Fruit fly (Drosophila melanogaster): Measurements from ENCODE around the gene Ctps.

Gene Ctps

DNA sequence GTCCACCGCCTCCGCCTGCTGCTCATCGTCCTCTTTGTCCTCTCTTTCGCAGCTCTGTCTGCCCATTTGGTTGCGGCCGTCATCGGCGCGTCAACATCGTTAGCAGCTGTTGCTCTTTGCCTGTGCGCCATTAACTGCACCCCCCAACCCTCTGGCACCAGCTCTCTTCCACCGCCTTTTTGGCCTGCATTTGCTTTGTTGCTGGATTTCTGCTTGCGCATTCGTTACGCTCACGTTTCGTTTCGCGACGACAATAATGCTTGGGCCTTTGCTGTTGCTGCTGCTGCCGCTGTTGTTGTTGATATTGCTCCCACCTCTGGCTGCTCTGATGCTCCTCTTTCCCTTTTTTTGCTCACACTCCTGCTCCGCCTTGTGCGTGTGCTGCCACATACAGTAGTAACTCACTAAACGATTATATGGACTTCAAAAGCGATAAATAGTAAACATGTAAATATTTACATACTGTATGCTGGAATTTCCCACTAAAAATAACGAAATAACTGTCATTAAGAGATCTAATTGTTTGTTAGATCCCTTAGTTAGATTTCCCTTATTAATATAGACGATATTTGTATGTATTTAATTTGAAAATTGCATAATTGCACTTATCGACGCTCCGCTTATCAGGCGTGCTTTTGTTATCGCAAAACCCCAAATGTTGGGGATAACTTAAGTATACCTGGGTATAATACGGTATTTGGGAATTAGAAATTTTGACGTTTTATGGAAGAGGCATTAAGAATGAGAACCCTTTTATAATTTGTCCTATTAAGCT lies 4.1 kb downstream of the Ctps start:
- TF ChIP-seq gl (tag; optimal IDR thresholded peaks at IDR 0.05) (peak; percentile 8), Snoo (tag; optimal IDR thresholded peaks at IDR 0.05) (peak; percentile 22), fd96Ca (GFP tag; IDR thresholded peaks at IDR 0.05) (peak; percentile 25; the same call in 1 of the 3 replicates), CG12605 (GFP tag; IDR thresholded peaks at IDR 0.05) (no peak; the same call in 1 of the 2 replicates), CG15710 (tag; optimal IDR thresholded peaks at IDR 0.05) (peak; percentile 37), CG9948 (tag; optimal IDR thresholded peaks at IDR 0.05) (peak; percentile 7), EcR (GFP tag; optimal IDR thresholded peaks at IDR 0.05) (peak; percentile 83), CG32121 (GFP tag; IDR thresholded peaks at IDR 0.05) (peak; percentile 60), CG34367 (tag; optimal IDR thresholded peaks at IDR 0.05) (peak; percentile 5), CG8159 (tag; optimal IDR thresholded peaks at IDR 0.05) (peak; percentile 52), rn (GFP tag; IDR thresholded peaks at IDR 0.05) (no peak), Ets98B (GFP tag; IDR thresholded peaks at IDR 0.05) (peak; percentile 47; the same call in 1 of the 2 replicates), CG13204 (GFP tag; optimal IDR thresholded peaks at IDR 0.05) (peak; percentile 99), CG10348 (GFP tag; IDR thresholded peaks at IDR 0.05) (0 out of 2 replicates have a peak, but pooled peaks have one; percentile 7), CG14655 (GFP tag; optimal IDR thresholded peaks at IDR 0.05) (peak; percentile 2), D1 (tag; optimal IDR thresholded peaks at IDR 0.05) (peak; percentile 12), CG8301 (tag; optimal IDR thresholded peaks at IDR 0.05) (peak; percentile 18), CG17806 (tag; optimal IDR thresholded peaks at IDR 0.05) (peak; percentile 25), CG4496 (GFP tag; IDR thresholded peaks at IDR 0.05) (peak; percentile 71; the same call in 2 of the 3 replicates), Pif1B (GFP tag; optimal IDR thresholded peaks at IDR 0.05) (no peak), Pif1A (GFP tag; optimal IDR thresholded peaks at IDR 0.05) (no peak)

DNA sequence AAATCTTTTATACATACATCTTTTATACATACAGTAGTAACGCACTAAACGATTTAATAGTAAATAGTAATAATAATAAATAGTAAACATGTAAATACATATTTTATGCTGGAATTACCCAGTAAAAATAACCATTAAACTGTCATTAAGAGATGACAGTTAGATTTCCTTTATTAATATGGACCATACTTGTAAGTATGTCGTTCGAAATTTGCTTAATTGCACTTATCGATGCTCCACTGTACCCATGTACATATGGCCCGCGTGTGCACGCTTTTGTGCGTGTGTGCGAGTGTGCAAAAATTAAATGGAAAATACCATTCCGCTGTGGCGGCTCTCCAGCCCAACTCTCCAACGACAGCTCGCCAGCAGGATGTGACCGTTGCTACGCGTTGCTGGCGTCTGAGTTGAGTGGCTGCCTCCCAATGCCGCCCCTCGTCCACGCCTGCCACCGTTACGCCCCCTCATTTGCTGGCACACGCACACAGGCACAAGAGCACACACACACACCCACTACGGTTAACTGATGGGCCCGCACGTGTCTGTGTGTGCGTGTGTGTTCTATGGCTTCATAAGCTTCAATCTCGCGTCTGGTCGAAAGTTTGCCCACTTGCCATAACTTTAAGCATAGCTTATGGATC lies 5.1 kb downstream of the Ctps start:
- TF ChIP-seq CG32121 (GFP tag; IDR thresholded peaks at IDR 0.05) = no peak
- peak; percentile 96 for TF ChIP-seq CG13204 (GFP tag; optimal IDR thresholded peaks at IDR 0.05)
- TF ChIP-seq EcR (GFP tag; optimal IDR thresholded peaks at IDR 0.05) = peak; percentile 49
- TF ChIP-seq Pif1B (GFP tag; optimal IDR thresholded peaks at IDR 0.05) = no peak
- no peak for TF ChIP-seq rn (GFP tag; IDR thresholded peaks at IDR 0.05)
- no peak for TF ChIP-seq Snoo (tag; optimal IDR thresholded peaks at IDR 0.05)
- TF ChIP-seq CG10348 (GFP tag; IDR thresholded peaks at IDR 0.05) = no peak
- TF ChIP-seq fd96Ca (GFP tag; IDR thresholded peaks at IDR 0.05) = 0 out of 3 replicates have a peak, but pooled peaks have one; percentile 12
- TF ChIP-seq CG17806 (tag; optimal IDR thresholded peaks at IDR 0.05) = peak; percentile 31
- peak; percentile 49 for TF ChIP-seq CG8159 (tag; optimal IDR thresholded peaks at IDR 0.05)
- peak; percentile 31 for TF ChIP-seq Ets98B (GFP tag; IDR thresholded peaks at IDR 0.05)
- TF ChIP-seq D1 (tag; optimal IDR thresholded peaks at IDR 0.05) = no peak
- TF ChIP-seq gl (tag; optimal IDR thresholded peaks at IDR 0.05) = no peak
- peak; percentile 13 for TF ChIP-seq CG8301 (tag; optimal IDR thresholded peaks at IDR 0.05)
- peak; percentile 49 for TF ChIP-seq CG15710 (tag; optimal IDR thresholded peaks at IDR 0.05)
- TF ChIP-seq CG34367 (tag; optimal IDR thresholded peaks at IDR 0.05) = peak; percentile 38
- TF ChIP-seq Pif1A (GFP tag; optimal IDR thresholded peaks at IDR 0.05) = peak; percentile 5
- no peak for TF ChIP-seq CG12605 (GFP tag; IDR thresholded peaks at IDR 0.05)
- peak; percentile 49 for TF ChIP-seq CG14655 (GFP tag; optimal IDR thresholded peaks at IDR 0.05)
- TF ChIP-seq CG4496 (GFP tag; IDR thresholded peaks at IDR 0.05) = peak; percentile 54; the same call in 1 of the 3 replicates
- peak; percentile 25 for TF ChIP-seq CG9948 (tag; optimal IDR thresholded peaks at IDR 0.05)

DNA sequence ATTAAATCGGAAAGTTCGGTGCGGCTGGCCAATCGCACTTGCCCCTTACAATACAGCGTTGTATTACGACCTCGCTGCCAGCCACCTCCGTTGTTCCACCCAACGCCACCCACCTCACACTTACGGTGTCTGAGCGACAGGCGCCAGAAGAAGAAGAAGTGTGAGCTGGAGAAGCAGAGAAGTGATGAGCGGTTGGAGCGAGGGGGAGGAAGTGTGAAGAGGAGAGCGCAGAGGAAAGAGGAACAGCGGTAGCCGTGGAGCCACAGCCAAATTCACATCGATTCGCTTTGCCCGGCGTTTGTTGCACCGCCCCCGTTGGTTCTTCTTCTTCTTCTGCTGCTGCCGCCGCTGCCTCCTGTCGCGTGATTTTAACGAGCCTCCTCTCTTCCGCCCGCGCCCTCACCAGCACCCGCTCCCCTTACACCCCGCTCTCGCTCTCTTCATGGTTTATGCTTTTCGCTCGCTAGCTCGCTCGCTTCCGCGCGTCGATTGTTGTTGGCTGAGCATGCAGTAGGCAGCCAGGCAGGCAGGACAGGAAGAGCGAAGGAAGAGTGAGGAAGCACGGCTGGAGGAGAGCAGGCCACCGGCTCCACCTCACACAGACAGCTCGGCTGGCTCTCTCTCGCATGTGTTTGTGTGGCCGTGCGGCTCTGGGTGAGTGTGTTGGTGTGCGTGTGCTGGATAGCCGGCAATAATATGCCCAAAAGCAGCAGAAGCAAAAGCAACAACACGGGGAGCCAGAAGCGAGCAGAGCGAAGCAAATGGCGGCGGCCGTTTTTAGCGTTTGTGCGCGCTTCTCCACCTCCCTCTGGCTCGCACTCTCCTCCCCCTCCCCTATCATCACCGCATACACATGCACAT lies 6.5 kb downstream of the Ctps start:
- TF ChIP-seq Pif1B (GFP tag; optimal IDR thresholded peaks at IDR 0.05) (peak; percentile 33), fd96Ca (GFP tag; IDR thresholded peaks at IDR 0.05) (peak; percentile 24; the same call in 1 of the 3 replicates), EcR (GFP tag; optimal IDR thresholded peaks at IDR 0.05) (peak; percentile 49), Pif1A (GFP tag; optimal IDR thresholded peaks at IDR 0.05) (no peak), D1 (tag; optimal IDR thresholded peaks at IDR 0.05) (no peak), CG4496 (GFP tag; IDR thresholded peaks at IDR 0.05) (no peak), CG13204 (GFP tag; optimal IDR thresholded peaks at IDR 0.05) (peak; percentile 99), CG8301 (tag; optimal IDR thresholded peaks at IDR 0.05) (no peak), CG8159 (tag; optimal IDR thresholded peaks at IDR 0.05) (no peak), CG9948 (tag; optimal IDR thresholded peaks at IDR 0.05) (no peak), Snoo (tag; optimal IDR thresholded peaks at IDR 0.05) (peak; percentile 19), Ets98B (GFP tag; IDR thresholded peaks at IDR 0.05) (no peak), CG15710 (tag; optimal IDR thresholded peaks at IDR 0.05) (no peak), CG17806 (tag; optimal IDR thresholded peaks at IDR 0.05) (peak; percentile 4), CG14655 (GFP tag; optimal IDR thresholded peaks at IDR 0.05) (no peak), CG10348 (GFP tag; IDR thresholded peaks at IDR 0.05) (no peak), rn (GFP tag; IDR thresholded peaks at IDR 0.05) (no peak), CG34367 (tag; optimal IDR thresholded peaks at IDR 0.05) (no peak), CG32121 (GFP tag; IDR thresholded peaks at IDR 0.05) (no peak; the same call in 1 of the 2 replicates), CG12605 (GFP tag; IDR thresholded peaks at IDR 0.05) (no peak)

DNA sequence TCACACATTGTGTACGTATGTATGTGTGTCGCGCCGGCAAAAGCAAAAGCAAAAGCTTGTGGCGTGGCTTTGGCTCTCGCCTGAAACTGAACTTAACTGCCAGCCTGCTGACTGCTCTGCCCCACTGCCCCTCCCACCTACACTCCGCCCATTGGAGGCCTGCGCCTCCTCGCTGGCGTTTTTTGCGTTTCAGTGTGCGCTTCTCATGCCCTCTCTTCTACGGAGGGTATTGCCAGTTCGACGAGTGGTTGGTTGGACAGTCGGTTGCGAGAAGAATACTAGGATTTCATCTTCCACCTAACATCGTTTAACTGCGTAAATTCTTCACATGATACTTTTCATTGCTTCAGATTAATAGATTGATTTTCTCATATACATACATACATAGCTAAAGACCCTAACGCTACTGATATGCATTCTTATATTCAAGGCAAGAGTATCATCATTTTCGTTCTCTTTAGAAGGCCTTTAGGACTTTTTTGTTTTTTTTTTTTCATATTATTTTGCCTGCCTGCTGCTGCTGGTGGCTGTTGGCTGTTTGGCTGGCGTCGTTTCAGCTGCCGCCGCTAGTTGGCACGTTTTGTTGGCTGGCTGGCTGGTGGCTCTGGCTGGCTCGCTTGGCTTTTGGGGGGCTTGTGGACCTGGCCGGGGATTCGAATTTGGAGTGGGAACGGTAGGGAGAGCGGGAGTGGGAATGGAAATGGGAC lies 7.3 kb downstream of the Ctps start:
- TF ChIP-seq Pif1B (GFP tag; optimal IDR thresholded peaks at IDR 0.05) (peak; percentile 88), CG8301 (tag; optimal IDR thresholded peaks at IDR 0.05) (peak; percentile 90), CG17806 (tag; optimal IDR thresholded peaks at IDR 0.05) (peak; percentile 87), D1 (tag; optimal IDR thresholded peaks at IDR 0.05) (peak; percentile 53), Snoo (tag; optimal IDR thresholded peaks at IDR 0.05) (peak; percentile 90), CG14655 (GFP tag; optimal IDR thresholded peaks at IDR 0.05) (peak; percentile 88), EcR (GFP tag; optimal IDR thresholded peaks at IDR 0.05) (no peak), CG8159 (tag; optimal IDR thresholded peaks at IDR 0.05) (peak; percentile 90), CG4496 (GFP tag; IDR thresholded peaks at IDR 0.05) (peak; percentile 87), CG15710 (tag; optimal IDR thresholded peaks at IDR 0.05) (peak; percentile 94), CG12605 (GFP tag; IDR thresholded peaks at IDR 0.05) (peak; percentile 76), CG34367 (tag; optimal IDR thresholded peaks at IDR 0.05) (peak; percentile 89), CG13204 (GFP tag; optimal IDR thresholded peaks at IDR 0.05) (peak; percentile 6), Ets98B (GFP tag; IDR thresholded peaks at IDR 0.05) (peak; percentile 82), Pif1A (GFP tag; optimal IDR thresholded peaks at IDR 0.05) (peak; percentile 95), CG9948 (tag; optimal IDR thresholded peaks at IDR 0.05) (peak; percentile 84), CG32121 (GFP tag; IDR thresholded peaks at IDR 0.05) (peak; percentile 87), fd96Ca (GFP tag; IDR thresholded peaks at IDR 0.05) (peak; percentile 92), gl (tag; optimal IDR thresholded peaks at IDR 0.05) (peak; percentile 73), rn (GFP tag; IDR thresholded peaks at IDR 0.05) (peak; percentile 84), CG10348 (GFP tag; IDR thresholded peaks at IDR 0.05) (no peak; the same call in 1 of the 2 replicates)

All from whole organism, pupa.